Fruit fly (Drosophila melanogaster): ENCODE measurements around the gene Ugt303B2.

The Ugt303B2 gene

DNA sequence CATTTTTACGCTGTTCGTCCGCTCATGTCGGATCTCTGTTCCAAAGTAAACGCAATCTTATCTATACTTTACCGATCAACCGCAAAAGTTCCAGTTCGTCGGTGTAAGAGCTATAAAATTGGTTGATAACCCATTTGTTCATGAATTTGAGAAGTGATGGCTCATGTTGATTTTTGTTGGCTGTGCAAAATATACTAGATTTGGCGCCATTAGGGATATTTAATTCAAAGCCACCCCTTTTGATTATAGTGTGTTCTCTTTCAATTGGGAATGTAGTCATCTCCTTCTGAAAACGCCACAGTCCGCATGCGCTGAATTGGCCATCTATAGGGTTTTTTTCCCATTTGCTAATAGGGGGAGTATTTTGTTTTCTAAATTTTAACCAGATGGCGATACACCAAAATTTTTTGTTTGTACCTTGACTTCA is at the start of gene Ugt303B2:
Gene Ugt303B2, minus strand, starts transcription at position 190 of the 427 bp plus-strand sequence.
- peak; percentile 11 for TF ChIP-seq vri (GFP tag; optimal IDR thresholded peaks at IDR 0.05)
- no peak for TF ChIP-seq Sox14 (GFP tag; optimal IDR thresholded peaks at IDR 0.05)
- TF ChIP-seq CG8319 (GFP tag; optimal IDR thresholded peaks at IDR 0.05): no peak
- TF ChIP-seq salr (GFP tag; optimal IDR thresholded peaks at IDR 0.05): no peak

DNA sequence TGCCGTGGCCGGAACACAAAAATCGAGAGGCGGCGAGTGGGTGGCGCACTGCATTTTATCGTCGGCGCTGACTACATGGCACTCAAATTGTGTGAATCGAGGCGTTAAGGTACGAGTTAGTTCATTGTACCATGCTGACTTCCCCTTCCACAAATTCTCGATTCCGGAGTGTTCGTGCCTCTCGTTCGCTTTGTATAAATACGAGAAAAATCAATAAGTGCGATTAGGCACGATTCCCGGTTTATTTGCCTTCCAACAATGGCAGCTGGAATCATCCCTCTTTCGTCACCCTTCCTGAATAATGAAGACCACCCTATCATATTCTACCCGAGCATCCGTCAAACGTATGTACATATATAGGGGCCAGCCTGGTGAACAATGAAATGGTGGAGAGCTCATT is 37.9 kb upstream of the Ugt303B2 start:
- TF ChIP-seq CG15336 (GFP tag; IDR thresholded peaks at IDR 0.05): no peak
- no peak for TF ChIP-seq esn (GFP tag; optimal IDR thresholded peaks at IDR 0.05)
- no peak for TF ChIP-seq CG10631 (GFP tag; optimal IDR thresholded peaks at IDR 0.05)

DNA sequence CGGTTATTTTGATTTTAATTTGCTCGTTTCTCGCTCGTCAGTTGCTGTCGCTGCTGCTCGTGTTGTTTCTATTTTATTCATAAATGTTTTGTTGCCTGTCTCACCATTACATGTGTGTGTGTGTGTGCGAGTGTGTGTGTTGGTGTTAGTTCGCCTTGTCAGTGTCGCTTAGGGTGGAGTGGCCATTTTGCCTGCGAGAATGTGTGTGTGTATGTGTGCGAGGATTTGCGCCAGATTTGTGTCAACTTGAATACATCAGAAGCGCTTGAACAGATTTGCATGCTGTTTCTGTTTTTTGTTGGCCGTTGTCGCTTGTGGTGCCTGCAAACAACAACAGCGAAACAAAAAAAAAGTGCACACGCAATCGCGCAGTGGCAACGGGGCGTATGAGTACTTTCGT is 30.5 kb upstream of the Ugt303B2 start:
- TF ChIP-seq Sox102F (GFP tag; optimal IDR thresholded peaks at IDR 0.05): no peak

DNA sequence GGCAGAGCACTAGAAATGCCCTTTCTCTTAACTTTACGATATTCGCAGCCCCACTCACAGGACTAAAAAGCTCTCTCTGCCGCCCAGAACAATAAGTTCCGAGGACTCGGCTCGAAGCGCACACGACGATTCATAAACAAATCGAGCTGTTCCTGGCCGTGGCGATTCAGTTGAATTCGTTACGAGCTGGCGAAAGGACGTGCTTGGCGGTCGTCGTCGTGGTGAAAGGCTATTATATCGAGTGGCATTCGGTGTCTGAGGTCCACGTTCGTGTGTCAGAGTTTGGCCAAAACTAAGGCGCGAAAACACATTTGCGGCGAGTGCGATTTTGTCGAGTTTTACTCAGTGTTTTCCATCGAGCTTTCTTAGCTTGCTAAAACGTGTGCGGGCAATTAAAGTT is 18.5 kb upstream of the Ugt303B2 start, which contains the start of gene beat-IV:
Gene beat-IV, plus strand, starts transcription at position 169 of the 400 bp plus-strand sequence.
- no peak for TF ChIP-seq dac (GFP tag; optimal IDR thresholded peaks at IDR 0.05)
- no peak for TF ChIP-seq CG10669 (GFP tag; optimal IDR thresholded peaks at IDR 0.05)
- no peak for TF ChIP-seq Hr4 (GFP tag; optimal IDR thresholded peaks at IDR 0.05)
- no peak for TF ChIP-seq CG1621 (tag; optimal IDR thresholded peaks at IDR 0.05)
- TF ChIP-seq achi (GFP tag; optimal IDR thresholded peaks at IDR 0.05): no peak
- no peak for TF ChIP-seq CG11902 (GFP tag; optimal IDR thresholded peaks at IDR 0.05)
- no peak for TF ChIP-seq CG6792 (GFP tag; optimal IDR thresholded peaks at IDR 0.05)
- no peak for TF ChIP-seq Ets96B (tag; optimal IDR thresholded peaks at IDR 0.05)
- no peak for TF ChIP-seq CG8119 (GFP tag; IDR thresholded peaks at IDR 0.05)
- no peak for TF ChIP-seq eg (GFP tag; IDR thresholded peaks at IDR 0.05)
- TF ChIP-seq Smox (GFP tag; optimal IDR thresholded peaks at IDR 0.05): no peak
- TF ChIP-seq lz (GFP tag; optimal IDR thresholded peaks at IDR 0.05): no peak
- TF ChIP-seq CG6808 (GFP tag; optimal IDR thresholded peaks at IDR 0.05): no peak

DNA sequence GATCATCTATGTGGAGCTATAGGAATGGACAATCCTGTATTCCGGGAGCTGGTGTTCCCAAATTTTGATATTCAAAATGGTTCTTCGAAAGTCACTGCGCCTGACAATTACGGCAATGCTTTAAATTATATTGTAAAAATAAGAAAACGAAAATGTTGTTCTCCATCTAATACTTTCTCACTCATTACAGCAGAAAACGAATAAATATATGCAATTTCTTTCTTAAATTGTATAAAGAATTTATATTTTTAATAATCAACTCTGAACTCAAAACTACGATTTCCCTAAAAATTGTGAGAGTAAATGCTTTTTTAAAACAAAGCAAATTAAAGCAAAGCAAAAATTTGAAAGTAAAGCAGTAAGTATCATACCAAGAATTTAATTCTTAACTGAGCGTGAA is 18.1 kb upstream of the Ugt303B2 start, which contains the start of gene CG10164:
Gene CG10164, minus strand, starts transcription at position 101 of the 400 bp plus-strand sequence.
- TF ChIP-seq CG7368 (GFP tag; optimal IDR thresholded peaks at IDR 0.05) (no peak), Eip75B (GFP tag; optimal IDR thresholded peaks at IDR 0.05) (no peak), CG6163 (GFP tag; IDR thresholded peaks at IDR 0.05) (no peak), CG3919 (GFP tag; optimal IDR thresholded peaks at IDR 0.05) (no peak), CG31627 (GFP tag; optimal IDR thresholded peaks at IDR 0.05) (no peak), CG6854 (GFP tag; optimal IDR thresholded peaks at IDR 0.05) (no peak), net (GFP tag; optimal IDR thresholded peaks at IDR 0.05) (no peak), Blimp-1 (GFP tag; optimal IDR thresholded peaks at IDR 0.05) (no peak), CG16779 (tag; optimal IDR thresholded peaks at IDR 0.05) (no peak), Ets96B (tag; optimal IDR thresholded peaks at IDR 0.05) (no peak), CG8632 (GFP tag; optimal IDR thresholded peaks at IDR 0.05) (no peak), Ets21C (GFP tag; optimal IDR thresholded peaks at IDR 0.05) (no peak), salr (GFP tag; optimal IDR thresholded peaks at IDR 0.05) (no peak), Eip78C (GFP tag) (no peak)

DNA sequence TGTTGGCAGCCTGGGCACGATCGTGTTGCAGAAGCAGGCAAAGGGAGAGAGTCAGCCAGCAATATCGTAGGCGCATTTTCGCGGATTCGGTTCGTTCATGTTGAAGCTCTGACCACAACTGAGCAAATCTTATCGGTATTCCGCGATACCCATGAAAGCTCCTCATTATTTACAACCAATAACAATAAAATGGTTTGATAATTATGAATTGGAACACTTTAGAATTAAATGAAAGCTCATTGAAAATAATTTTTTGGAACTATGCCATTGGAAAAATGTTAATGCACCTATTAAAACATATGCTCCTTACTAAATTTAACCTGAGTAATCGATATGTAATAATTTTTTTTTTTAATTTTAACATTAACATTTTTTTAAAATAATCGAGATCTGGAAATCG is 2.1 kb downstream of the Ugt303B2 start, which contains the start of gene Ugt303B1:
Gene Ugt303B1, minus strand, starts transcription at position 101 of the 400 bp plus-strand sequence.
- TF ChIP-seq net (GFP tag; optimal IDR thresholded peaks at IDR 0.05): no peak
- no peak for TF ChIP-seq Eip78C (GFP tag)
- no peak for TF ChIP-seq CG6854 (GFP tag; optimal IDR thresholded peaks at IDR 0.05)
- no peak for TF ChIP-seq CG6808 (GFP tag; optimal IDR thresholded peaks at IDR 0.05)
- TF ChIP-seq CG6792 (GFP tag; optimal IDR thresholded peaks at IDR 0.05): no peak
